Worm (Caenorhabditis elegans): ENCODE results near the gene Y45F10D.15.

The Y45F10D.15 gene

ce11 chrIV:13860459-13860858 is 39.7 kb upstream of the Y45F10D.15 start:
- TF ChIP-seq hlh-6 (tag; optimal IDR thresholded peaks at IDR 0.05): no peak
- TF ChIP-seq nhr-11 (tag; optimal IDR thresholded peaks at IDR 0.05): no peak
- TF ChIP-seq dve-1 (tag; optimal IDR thresholded peaks at IDR 0.05): no peak
- no peak for TF ChIP-seq ceh-30 (tag; optimal IDR thresholded peaks at IDR 0.05)
- no peak for TF ChIP-seq ets-4 (tag; optimal IDR thresholded peaks at IDR 0.05)
- no peak for TF ChIP-seq ama-1 (optimal IDR thresholded peaks at IDR 0.05)
- TF ChIP-seq K02D7.2 (tag; optimal IDR thresholded peaks at IDR 0.05): no peak
- no peak for TF ChIP-seq C38D4.7 (GFP tag; optimal IDR thresholded peaks at IDR 0.05)
- no peak for TF ChIP-seq fkh-10 (GFP tag; optimal IDR thresholded peaks at IDR 0.05)
- no peak for TF ChIP-seq ahr-1 (tag; optimal IDR thresholded peaks at IDR 0.05)
- no peak for TF ChIP-seq fax-1 (tag; optimal IDR thresholded peaks at IDR 0.05)
- no peak for TF ChIP-seq elt-2 (tag; optimal IDR thresholded peaks at IDR 0.05)
- TF ChIP-seq syd-9 (tag; optimal IDR thresholded peaks at IDR 0.05): no peak
- TF ChIP-seq zip-5 (tag; optimal IDR thresholded peaks at IDR 0.05): no peak

- TF ChIP-seq nfya-1 (tag; optimal IDR thresholded peaks at IDR 0.05): no peak
- no peak for TF ChIP-seq unc-3 (GFP tag; conservative IDR thresholded peaks at IDR 0.05)
- TF ChIP-seq unc-3 (tag; optimal IDR thresholded peaks at IDR 0.05): no peak
- no peak for TF ChIP-seq T23F11.4 (GFP tag; optimal IDR thresholded peaks at IDR 0.05)
- TF ChIP-seq dve-1 (tag; optimal IDR thresholded peaks at IDR 0.05): no peak
- TF ChIP-seq hlh-15 (tag; optimal IDR thresholded peaks at IDR 0.05): no peak
- TF ChIP-seq ref-2 (tag; optimal IDR thresholded peaks at IDR 0.05): no peak
- TF ChIP-seq ceh-6 (GFP tag; optimal IDR thresholded peaks at IDR 0.05): no peak
- TF ChIP-seq gmeb-2 (tag; optimal IDR thresholded peaks at IDR 0.05): no peak
- TF ChIP-seq F13H6.1 (tag; optimal IDR thresholded peaks at IDR 0.05): no peak
Measured at ce11 chrIV:13838296-13838695, 17.5 kb upstream of the Y45F10D.15 start.

- TF ChIP-seq ceh-48 (tag; optimal IDR thresholded peaks at IDR 0.05): no peak
- TF ChIP-seq rnt-1 (tag; optimal IDR thresholded peaks at IDR 0.05): no peak
- TF ChIP-seq pat-9 (tag; optimal IDR thresholded peaks at IDR 0.05): no peak
- no peak for TF ChIP-seq ahr-1 (tag; optimal IDR thresholded peaks at IDR 0.05)
- TF ChIP-seq pros-1 (tag; optimal IDR thresholded peaks at IDR 0.05): no peak
- no peak for TF ChIP-seq ceh-45 (GFP tag; IDR thresholded peaks at IDR 0.05)
- TF ChIP-seq pha-4 (tag; optimal IDR thresholded peaks at IDR 0.05): no peak
- no peak for TF ChIP-seq mec-3 (tag; optimal IDR thresholded peaks at IDR 0.05; ENCODE audit: borderline replicate concordance)
- no peak for TF ChIP-seq sox-2 (GFP tag; IDR thresholded peaks at IDR 0.05)
- TF ChIP-seq T23F11.4 (GFP tag; optimal IDR thresholded peaks at IDR 0.05): no peak
- no peak for TF ChIP-seq pax-1 (tag; optimal IDR thresholded peaks at IDR 0.05)
- TF ChIP-seq fkh-6 (tag; optimal IDR thresholded peaks at IDR 0.05): no peak
- no peak for TF ChIP-seq elt-2 (tag; optimal IDR thresholded peaks at IDR 0.05)
- no peak for TF ChIP-seq ceh-22 (tag; optimal IDR thresholded peaks at IDR 0.05)
- TF ChIP-seq lim-6 (tag; optimal IDR thresholded peaks at IDR 0.05): no peak
- no peak for TF ChIP-seq fax-1 (tag; optimal IDR thresholded peaks at IDR 0.05)
- no peak for TF ChIP-seq C08G9.2 (tag; optimal IDR thresholded peaks at IDR 0.05)
Measured at ce11 chrIV:13836290-13836689, 15.5 kb upstream of the Y45F10D.15 start, which contains the start of gene H08M01.1. Gene H08M01.1, minus strand, starts transcription at chrIV:13836390.

- TF ChIP-seq hlh-13 (GFP tag; optimal IDR thresholded peaks at IDR 0.05) (no peak), ceh-14 (tag; optimal IDR thresholded peaks at IDR 0.05) (no peak), K09A11.1 (tag; optimal IDR thresholded peaks at IDR 0.05; ENCODE audit: insufficient read depth) (no peak), C38D4.7 (GFP tag; optimal IDR thresholded peaks at IDR 0.05) (no peak), nhr-11 (tag; optimal IDR thresholded peaks at IDR 0.05) (no peak), ceh-2 (tag; optimal IDR thresholded peaks at IDR 0.05) (no peak), ceh-30 (tag; optimal IDR thresholded peaks at IDR 0.05) (no peak), mec-3 (tag; optimal IDR thresholded peaks at IDR 0.05; ENCODE audit: borderline replicate concordance) (no peak), Y22D7AL.16 (tag; optimal IDR thresholded peaks at IDR 0.05) (no peak)
Measured at ce11 chrIV:13834394-13835129, 13.8 kb upstream of the Y45F10D.15 start.
